Worm (Caenorhabditis elegans): ENCODE results near the gene R102.11.
"Not testable (repeated sequence)": the region's sequence is repeated elsewhere in the genome, so short reads cannot be mapped to it uniquely, and the experiment has no call there.

DNA sequence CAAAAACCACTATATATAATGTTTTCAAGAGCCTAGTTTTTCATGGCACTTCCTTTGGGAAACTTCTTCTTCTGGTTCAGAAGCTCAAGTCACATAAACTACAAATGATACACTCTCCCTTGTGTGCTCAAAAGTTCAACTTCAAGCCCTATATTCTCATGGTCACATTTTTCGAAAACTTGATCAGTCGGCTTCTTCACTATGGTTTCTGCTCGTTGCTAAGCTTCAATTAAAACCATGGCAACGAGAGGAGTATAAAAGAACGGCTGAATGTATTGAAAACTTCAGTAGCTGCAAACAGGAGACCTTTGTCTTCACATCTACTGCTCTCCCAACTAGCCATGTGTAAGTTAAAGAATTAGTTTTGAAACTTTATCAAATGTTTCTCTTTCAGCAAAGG lies 12.3 kb downstream of the R102.11 start, which contains the start of gene R102.2:
- TF ChIP-seq nhr-25 (tag; optimal IDR thresholded peaks at IDR 0.05; ENCODE audit: borderline replicate concordance, insufficient read depth); unc-130 (GFP tag; optimal IDR thresholded peaks at IDR 0.05); fos-1 (tag; optimal IDR thresholded peaks at IDR 0.05); nhr-237 (tag; optimal IDR thresholded peaks at IDR 0.05); nhr-11 (tag; optimal IDR thresholded peaks at IDR 0.05); nhr-111 (GFP tag; optimal IDR thresholded peaks at IDR 0.05); zag-1 (tag; optimal IDR thresholded peaks at IDR 0.05); pha-4 (GFP tag; IDR thresholded peaks at IDR 0.05); pha-4 (tag; optimal IDR thresholded peaks at IDR 0.05); zip-11 (GFP tag; IDR thresholded peaks at IDR 0.05); unc-62 (GFP tag; optimal IDR thresholded peaks at IDR 0.05 in 1 of 2); unc-62 (tag; optimal IDR thresholded peaks at IDR 0.05): not testable (repeated sequence)
